Worm (Caenorhabditis elegans): ENCODE results near the gene Y17G7B.12.

Gene Y17G7B.12

DNA sequence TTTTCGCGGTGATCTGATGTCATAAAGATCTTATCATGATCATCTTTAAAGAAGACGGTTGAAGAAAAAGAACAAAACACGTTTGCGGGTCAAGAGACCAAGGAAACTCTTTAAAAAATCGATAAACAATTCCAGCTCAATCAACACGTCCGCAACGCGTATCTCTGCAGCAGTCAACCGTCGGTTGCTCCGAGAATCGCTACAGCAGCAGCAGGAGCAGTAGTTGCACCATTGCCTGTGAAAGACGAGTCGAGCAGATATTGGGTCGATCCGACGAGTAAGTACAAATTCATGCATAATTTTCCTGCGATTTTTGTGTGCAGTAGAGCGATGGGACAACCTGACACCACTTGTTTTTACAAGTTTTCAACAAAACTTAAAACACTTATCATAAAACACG is 30.9 kb downstream of the Y17G7B.12 start:
- TF ChIP-seq bed-3 (GFP tag; optimal IDR thresholded peaks at IDR 0.05): no peak
- TF ChIP-seq mep-1 (tag; optimal IDR thresholded peaks at IDR 0.05): no peak
- no peak for TF ChIP-seq ztf-11 (tag; optimal IDR thresholded peaks at IDR 0.05)
- TF ChIP-seq drap-1 (GFP tag; optimal IDR thresholded peaks at IDR 0.05): no peak
- TF ChIP-seq nhr-2 (tag; optimal IDR thresholded peaks at IDR 0.05): no peak
- no peak for TF ChIP-seq nhr-76 (tag; optimal IDR thresholded peaks at IDR 0.05)
- TF ChIP-seq unc-39 (tag; optimal IDR thresholded peaks at IDR 0.05): no peak
- no peak for TF ChIP-seq ceh-39 (tag; optimal IDR thresholded peaks at IDR 0.05)
- TF ChIP-seq tbx-8 (GFP tag; optimal IDR thresholded peaks at IDR 0.05): no peak
- no peak for TF ChIP-seq snpc-4 (tag; optimal IDR thresholded peaks at IDR 0.05)
- TF ChIP-seq M03D4.4 (tag; optimal IDR thresholded peaks at IDR 0.05): no peak
- TF ChIP-seq unc-62 (GFP tag; optimal IDR thresholded peaks at IDR 0.05): no peak
- no peak for TF ChIP-seq lsy-2 (tag; optimal IDR thresholded peaks at IDR 0.05)
- no peak for TF ChIP-seq mls-2 (tag; optimal IDR thresholded peaks at IDR 0.05)
- TF ChIP-seq ceh-83 (GFP tag; optimal IDR thresholded peaks at IDR 0.05): no peak
- TF ChIP-seq ceh-43 (GFP tag; optimal IDR thresholded peaks at IDR 0.05): no peak
- no peak for TF ChIP-seq blmp-1 (tag; optimal IDR thresholded peaks at IDR 0.05)
- no peak for TF ChIP-seq lin-13 (tag; optimal IDR thresholded peaks at IDR 0.05)
- TF ChIP-seq mab-5 (tag; optimal IDR thresholded peaks at IDR 0.05): no peak

DNA sequence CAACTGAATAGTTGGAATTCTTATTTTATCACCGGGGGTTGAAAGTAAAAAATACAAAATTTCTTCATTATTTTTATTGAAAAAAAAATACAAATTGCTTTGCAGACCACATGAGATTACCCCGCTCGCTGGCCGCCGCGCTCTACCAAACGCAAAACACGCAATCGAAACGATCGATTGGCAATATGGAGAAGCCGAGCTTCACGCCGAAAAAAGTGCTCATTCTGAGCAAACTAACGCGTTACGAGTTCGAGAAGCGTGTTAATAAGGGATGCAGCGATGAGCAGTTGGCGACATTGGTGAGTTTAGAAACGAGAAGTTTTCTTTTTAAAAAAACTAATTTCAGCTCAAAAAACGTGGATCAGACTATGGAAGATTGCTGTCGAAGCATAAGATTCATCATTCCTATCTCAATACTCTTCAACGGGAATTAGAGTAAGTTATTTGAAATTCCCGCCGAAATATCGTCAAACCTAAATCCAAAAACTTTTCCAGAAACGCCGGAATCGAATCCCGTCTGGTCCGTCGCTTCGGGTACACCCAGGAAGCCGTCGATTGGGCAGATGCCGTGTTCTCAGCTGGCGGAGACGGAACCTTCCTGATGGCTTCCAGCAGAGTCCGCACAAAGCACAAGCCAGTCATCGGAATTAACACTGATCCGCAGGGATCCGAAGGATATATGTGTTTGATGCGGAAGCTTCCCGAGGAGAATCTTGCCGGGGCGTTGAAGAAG is 31.9 kb downstream of the Y17G7B.12 start:
- TF ChIP-seq bed-3 (GFP tag; optimal IDR thresholded peaks at IDR 0.05): no peak
- TF ChIP-seq mep-1 (tag; optimal IDR thresholded peaks at IDR 0.05): no peak
- no peak for TF ChIP-seq pha-4 (tag; optimal IDR thresholded peaks at IDR 0.05)
- no peak for TF ChIP-seq lsy-2 (tag; optimal IDR thresholded peaks at IDR 0.05)
- TF ChIP-seq nhr-237 (tag; optimal IDR thresholded peaks at IDR 0.05): no peak
- TF ChIP-seq ceh-39 (tag; optimal IDR thresholded peaks at IDR 0.05): no peak
- no peak for TF ChIP-seq sptf-1 (tag; optimal IDR thresholded peaks at IDR 0.05)
- no peak for TF ChIP-seq ztf-11 (tag; optimal IDR thresholded peaks at IDR 0.05)
- no peak for TF ChIP-seq lin-32 (GFP tag; optimal IDR thresholded peaks at IDR 0.05)

DNA sequence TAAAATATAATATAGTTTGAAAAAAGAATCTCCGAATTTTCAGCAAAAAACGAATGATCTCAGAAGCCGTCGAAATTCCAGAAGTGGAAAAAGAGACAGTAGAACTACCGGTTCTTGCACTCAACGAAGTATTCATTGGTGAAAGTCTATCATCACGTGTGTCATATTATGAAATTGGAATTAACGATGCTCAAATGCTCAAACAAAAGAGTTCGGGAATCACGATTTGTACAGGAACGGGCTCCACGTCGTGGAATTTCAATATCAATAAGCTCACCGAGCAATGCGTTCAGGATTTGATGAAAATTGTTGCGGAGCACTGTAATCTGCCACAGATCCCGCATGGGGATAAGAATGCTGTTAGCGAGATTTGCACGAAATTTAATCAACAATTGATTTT is 34.6 kb downstream of the Y17G7B.12 start:
- no peak for TF ChIP-seq nhr-2 (tag; optimal IDR thresholded peaks at IDR 0.05)
- TF ChIP-seq M03D4.4 (tag; optimal IDR thresholded peaks at IDR 0.05): no peak
- no peak for TF ChIP-seq ceh-43 (GFP tag; optimal IDR thresholded peaks at IDR 0.05)
- no peak for TF ChIP-seq lin-32 (GFP tag; optimal IDR thresholded peaks at IDR 0.05)
- no peak for TF ChIP-seq ces-1 (GFP tag; optimal IDR thresholded peaks at IDR 0.05)
- TF ChIP-seq elt-1 (tag; optimal IDR thresholded peaks at IDR 0.05; ENCODE audit: borderline replicate concordance, insufficient read depth): no peak
- no peak for TF ChIP-seq bed-3 (GFP tag; optimal IDR thresholded peaks at IDR 0.05)
- TF ChIP-seq cnd-1 (tag; optimal IDR thresholded peaks at IDR 0.05): no peak
- no peak for TF ChIP-seq sptf-1 (tag; optimal IDR thresholded peaks at IDR 0.05)
- TF ChIP-seq ham-2 (GFP tag; optimal IDR thresholded peaks at IDR 0.05): no peak
- no peak for TF ChIP-seq nhr-12 (tag; optimal IDR thresholded peaks at IDR 0.05)
- no peak for TF ChIP-seq blmp-1 (tag; optimal IDR thresholded peaks at IDR 0.05)
- no peak for TF ChIP-seq ceh-39 (tag; optimal IDR thresholded peaks at IDR 0.05)
- TF ChIP-seq ceh-83 (GFP tag; optimal IDR thresholded peaks at IDR 0.05): no peak
- TF ChIP-seq nhr-28 (tag; optimal IDR thresholded peaks at IDR 0.05): no peak
- TF ChIP-seq flh-1 (GFP tag; optimal IDR thresholded peaks at IDR 0.05): no peak

DNA sequence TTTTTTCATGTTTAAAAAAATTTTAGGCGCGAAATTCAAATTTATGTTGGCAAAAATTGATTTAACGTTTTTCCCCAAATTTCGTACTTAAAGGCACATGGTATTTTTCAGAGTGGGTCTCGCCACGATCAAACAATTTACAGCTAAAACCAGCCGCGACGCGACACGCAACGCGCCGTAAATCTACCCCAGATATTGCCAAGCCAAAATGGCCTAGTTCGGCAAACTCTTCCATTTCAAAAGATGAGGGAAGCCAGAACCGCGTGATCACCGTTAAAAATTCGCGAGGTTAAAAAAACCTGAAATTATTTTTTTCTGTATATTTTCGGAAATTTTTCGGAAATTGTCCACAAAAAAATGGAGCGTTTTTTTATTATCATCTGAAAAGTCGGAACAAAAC is 36.2 kb downstream of the Y17G7B.12 start:
- TF ChIP-seq drap-1 (GFP tag; optimal IDR thresholded peaks at IDR 0.05): no peak
- no peak for TF ChIP-seq zip-8 (tag; optimal IDR thresholded peaks at IDR 0.05)
- TF ChIP-seq ham-2 (GFP tag; optimal IDR thresholded peaks at IDR 0.05): no peak
- TF ChIP-seq cnd-1 (tag; optimal IDR thresholded peaks at IDR 0.05): no peak
- TF ChIP-seq ces-1 (GFP tag; optimal IDR thresholded peaks at IDR 0.05): no peak
- no peak for TF ChIP-seq sptf-1 (tag; optimal IDR thresholded peaks at IDR 0.05)
- TF ChIP-seq blmp-1 (tag; optimal IDR thresholded peaks at IDR 0.05): no peak
- TF ChIP-seq nhr-237 (tag; optimal IDR thresholded peaks at IDR 0.05): no peak
- no peak for TF ChIP-seq nhr-28 (tag; optimal IDR thresholded peaks at IDR 0.05)
- TF ChIP-seq elt-1 (tag; optimal IDR thresholded peaks at IDR 0.05; ENCODE audit: borderline replicate concordance, insufficient read depth): no peak

DNA sequence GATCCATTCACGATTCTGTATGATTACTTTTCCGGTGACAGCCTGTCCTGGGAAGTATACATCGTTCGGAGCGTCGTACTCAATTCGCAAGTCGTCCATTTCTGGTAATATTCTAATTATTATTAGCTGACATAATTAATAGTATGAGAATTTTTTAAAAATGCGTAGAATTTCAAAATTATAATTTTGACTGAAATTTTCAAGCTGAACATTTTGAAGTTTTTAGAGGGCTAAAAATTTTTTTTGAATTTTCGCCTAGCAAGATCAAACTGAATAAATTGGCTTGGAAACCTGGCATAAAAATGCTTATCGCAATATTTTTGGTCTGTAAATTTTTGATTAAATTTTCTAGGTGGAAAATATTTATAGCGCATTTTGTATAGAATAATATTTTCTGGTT is 38.9 kb downstream of the Y17G7B.12 start, which contains the start of gene arrd-7:
arrd-7 (minus strand) TSS at position 101 of the 400 bp plus-strand sequence.
- TF ChIP-seq nhr-28 (tag; optimal IDR thresholded peaks at IDR 0.05): no peak
- TF ChIP-seq ceh-43 (GFP tag; optimal IDR thresholded peaks at IDR 0.05): no peak
- TF ChIP-seq lsy-2 (tag; optimal IDR thresholded peaks at IDR 0.05): no peak
- no peak for TF ChIP-seq unc-39 (tag; optimal IDR thresholded peaks at IDR 0.05)
- no peak for TF ChIP-seq mab-5 (tag; optimal IDR thresholded peaks at IDR 0.05)
- no peak for TF ChIP-seq nhr-76 (tag; optimal IDR thresholded peaks at IDR 0.05)
- no peak for TF ChIP-seq tbx-8 (GFP tag; optimal IDR thresholded peaks at IDR 0.05)
- TF ChIP-seq M03D4.4 (tag; optimal IDR thresholded peaks at IDR 0.05): no peak
- TF ChIP-seq mep-1 (tag; optimal IDR thresholded peaks at IDR 0.05): no peak
- no peak for TF ChIP-seq snpc-4 (tag; optimal IDR thresholded peaks at IDR 0.05)
- no peak for TF ChIP-seq drap-1 (GFP tag; optimal IDR thresholded peaks at IDR 0.05)
- TF ChIP-seq ces-1 (GFP tag; optimal IDR thresholded peaks at IDR 0.05): no peak
- no peak for TF ChIP-seq ham-2 (GFP tag; optimal IDR thresholded peaks at IDR 0.05)
- no peak for TF ChIP-seq zip-8 (tag; optimal IDR thresholded peaks at IDR 0.05)
- TF ChIP-seq lin-13 (tag; optimal IDR thresholded peaks at IDR 0.05): no peak
- TF ChIP-seq unc-62 (GFP tag; optimal IDR thresholded peaks at IDR 0.05): no peak
- TF ChIP-seq nhr-12 (tag; optimal IDR thresholded peaks at IDR 0.05): no peak
